Fruit fly (Drosophila melanogaster): ENCODE measurements around the gene CadN2.
A peak's percentile ranks its signal among the peaks of the same experiment; 100 is the strongest.

CadN2 gene

DNA sequence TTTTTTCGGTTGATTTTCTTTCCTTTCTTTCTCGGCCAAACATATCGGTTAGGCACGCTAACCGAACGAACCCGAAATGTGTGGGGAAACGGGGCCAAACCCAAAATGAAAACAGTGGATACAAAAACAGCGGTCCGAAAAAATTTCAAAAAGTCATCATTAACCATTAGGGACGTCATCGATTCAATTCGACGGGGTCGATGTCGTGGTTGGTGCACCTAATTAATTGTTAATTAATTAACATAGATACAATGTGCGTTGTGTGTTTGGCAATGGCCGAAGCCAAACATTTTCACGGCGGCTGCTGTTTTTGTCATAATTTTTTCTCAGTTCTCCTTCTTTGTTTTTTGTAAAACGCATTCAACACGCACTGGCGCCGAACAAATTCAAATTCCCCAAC, 106.5 kb downstream of the CadN2 start:
- no peak for TF ChIP-seq EcR (GFP tag; optimal IDR thresholded peaks at IDR 0.05)
- no peak for TF ChIP-seq Dll (optimal IDR thresholded peaks at IDR 0.05)
- no peak for TF ChIP-seq pan (optimal IDR thresholded peaks at IDR 0.05)
- TF ChIP-seq psq (optimal IDR thresholded peaks at IDR 0.05): no peak
- no peak for TF ChIP-seq usp (GFP tag; optimal IDR thresholded peaks at IDR 0.05)
- TF ChIP-seq CG8478 (optimal IDR thresholded peaks at IDR 0.05): no peak

DNA sequence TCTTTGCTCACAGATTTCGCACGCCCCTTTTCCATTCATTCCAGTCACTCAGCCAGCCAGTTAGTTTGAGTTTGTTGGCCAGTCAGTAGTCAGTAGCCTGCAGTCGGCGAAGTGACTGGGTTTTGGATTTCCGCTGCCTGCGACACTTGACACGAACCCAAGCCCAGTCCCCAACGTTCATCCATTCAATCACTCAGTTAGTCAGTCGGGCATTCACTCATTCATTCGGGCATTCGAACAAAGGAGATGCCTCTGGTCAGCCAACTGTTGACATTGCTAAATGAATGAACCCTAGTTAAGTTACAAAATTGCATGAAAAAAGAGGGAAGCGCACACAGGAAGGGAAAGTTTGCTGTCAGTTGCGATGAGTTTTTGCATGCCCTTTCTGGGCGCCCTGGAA, 111.9 kb downstream of the CadN2 start:
- TF ChIP-seq CG8478 (optimal IDR thresholded peaks at IDR 0.05): no peak
- TF ChIP-seq psq (optimal IDR thresholded peaks at IDR 0.05): no peak
- TF ChIP-seq usp (GFP tag; optimal IDR thresholded peaks at IDR 0.05): no peak
- TF ChIP-seq EcR (GFP tag; optimal IDR thresholded peaks at IDR 0.05): no peak
- TF ChIP-seq Dll (optimal IDR thresholded peaks at IDR 0.05): no peak
- no peak for TF ChIP-seq pan (optimal IDR thresholded peaks at IDR 0.05)

DNA sequence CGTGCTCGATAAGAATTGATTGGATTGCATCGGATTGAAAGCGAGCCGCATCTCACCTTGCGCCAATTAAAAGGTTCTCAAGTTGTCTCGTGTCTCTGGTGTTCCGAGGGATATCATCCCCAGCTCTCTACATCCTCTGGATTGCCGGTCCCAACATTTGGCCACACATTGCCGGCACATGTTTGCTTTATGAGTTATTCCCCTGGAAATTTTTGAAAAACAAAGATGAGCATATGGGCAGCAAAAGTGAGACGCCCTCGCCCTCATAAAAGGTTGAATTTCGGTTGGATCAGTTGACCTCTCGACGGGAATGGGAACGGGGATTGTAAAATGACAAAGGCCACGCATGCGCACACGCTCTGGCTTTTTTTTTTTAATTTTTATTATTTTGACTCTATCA, 119.5 kb downstream of the CadN2 start:
- no peak for TF ChIP-seq psq (optimal IDR thresholded peaks at IDR 0.05)
- TF ChIP-seq usp (GFP tag; optimal IDR thresholded peaks at IDR 0.05): no peak
- no peak for TF ChIP-seq CG8478 (optimal IDR thresholded peaks at IDR 0.05)
- TF ChIP-seq pan (optimal IDR thresholded peaks at IDR 0.05): no peak
- no peak for TF ChIP-seq Dll (optimal IDR thresholded peaks at IDR 0.05)
- no peak for TF ChIP-seq EcR (GFP tag; optimal IDR thresholded peaks at IDR 0.05)

dm6 chr2L:17754108-17754507, 120.9 kb downstream of the CadN2 start:
- TF ChIP-seq usp (GFP tag; optimal IDR thresholded peaks at IDR 0.05): no peak
- no peak for TF ChIP-seq psq (optimal IDR thresholded peaks at IDR 0.05)
- TF ChIP-seq CG8478 (optimal IDR thresholded peaks at IDR 0.05): no peak
- no peak for TF ChIP-seq pan (optimal IDR thresholded peaks at IDR 0.05)
- no peak for TF ChIP-seq Dll (optimal IDR thresholded peaks at IDR 0.05)
- no peak for TF ChIP-seq EcR (GFP tag; optimal IDR thresholded peaks at IDR 0.05)

dm6 chr2L:17752406-17752805, 122.6 kb downstream of the CadN2 start:
- TF ChIP-seq EcR (GFP tag; optimal IDR thresholded peaks at IDR 0.05) (no peak), pan (optimal IDR thresholded peaks at IDR 0.05) (no peak), CG8478 (optimal IDR thresholded peaks at IDR 0.05) (no peak), Dll (optimal IDR thresholded peaks at IDR 0.05) (no peak), usp (GFP tag; optimal IDR thresholded peaks at IDR 0.05) (no peak), psq (optimal IDR thresholded peaks at IDR 0.05) (no peak)

dm6 chr2L:17751220-17751619, 123.8 kb downstream of the CadN2 start:
- TF ChIP-seq Dll (optimal IDR thresholded peaks at IDR 0.05) (no peak), EcR (GFP tag; optimal IDR thresholded peaks at IDR 0.05) (no peak), psq (optimal IDR thresholded peaks at IDR 0.05) (no peak), usp (GFP tag; optimal IDR thresholded peaks at IDR 0.05) (no peak), pan (optimal IDR thresholded peaks at IDR 0.05) (no peak), CG8478 (optimal IDR thresholded peaks at IDR 0.05) (no peak)

DNA sequence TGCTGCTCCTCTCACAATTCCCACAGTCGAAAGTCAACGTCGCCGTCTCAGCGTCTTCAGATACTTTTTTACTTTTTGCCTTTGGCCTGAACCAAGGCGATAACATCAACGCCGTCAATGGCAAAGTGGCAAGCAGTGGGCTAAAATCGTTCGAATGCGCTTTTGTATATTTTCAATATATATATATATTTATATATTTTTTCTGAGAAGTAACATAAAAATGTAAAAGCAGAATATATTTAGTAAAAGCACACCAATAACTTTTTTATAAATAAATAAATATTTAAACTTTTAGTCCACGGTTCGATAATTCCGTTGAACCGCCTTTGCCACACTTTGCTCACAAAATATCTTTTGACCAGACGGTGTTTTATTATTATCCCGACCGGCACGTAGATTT, 124.9 kb downstream of the CadN2 start:
- no peak for TF ChIP-seq EcR (GFP tag; optimal IDR thresholded peaks at IDR 0.05)
- no peak for TF ChIP-seq Dll (optimal IDR thresholded peaks at IDR 0.05)
- no peak for TF ChIP-seq pan (optimal IDR thresholded peaks at IDR 0.05)
- TF ChIP-seq psq (optimal IDR thresholded peaks at IDR 0.05): no peak
- TF ChIP-seq usp (GFP tag; optimal IDR thresholded peaks at IDR 0.05): no peak
- TF ChIP-seq CG8478 (optimal IDR thresholded peaks at IDR 0.05): no peak

- no peak for TF ChIP-seq psq (optimal IDR thresholded peaks at IDR 0.05)
- TF ChIP-seq CG8478 (optimal IDR thresholded peaks at IDR 0.05): no peak
- TF ChIP-seq EcR (GFP tag; optimal IDR thresholded peaks at IDR 0.05): no peak
- no peak for TF ChIP-seq usp (GFP tag; optimal IDR thresholded peaks at IDR 0.05)
- no peak for TF ChIP-seq pan (optimal IDR thresholded peaks at IDR 0.05)
- no peak for TF ChIP-seq Dll (optimal IDR thresholded peaks at IDR 0.05)
Measured at dm6 chr2L:17748746-17749358, 126.2 kb downstream of the CadN2 start.

DNA sequence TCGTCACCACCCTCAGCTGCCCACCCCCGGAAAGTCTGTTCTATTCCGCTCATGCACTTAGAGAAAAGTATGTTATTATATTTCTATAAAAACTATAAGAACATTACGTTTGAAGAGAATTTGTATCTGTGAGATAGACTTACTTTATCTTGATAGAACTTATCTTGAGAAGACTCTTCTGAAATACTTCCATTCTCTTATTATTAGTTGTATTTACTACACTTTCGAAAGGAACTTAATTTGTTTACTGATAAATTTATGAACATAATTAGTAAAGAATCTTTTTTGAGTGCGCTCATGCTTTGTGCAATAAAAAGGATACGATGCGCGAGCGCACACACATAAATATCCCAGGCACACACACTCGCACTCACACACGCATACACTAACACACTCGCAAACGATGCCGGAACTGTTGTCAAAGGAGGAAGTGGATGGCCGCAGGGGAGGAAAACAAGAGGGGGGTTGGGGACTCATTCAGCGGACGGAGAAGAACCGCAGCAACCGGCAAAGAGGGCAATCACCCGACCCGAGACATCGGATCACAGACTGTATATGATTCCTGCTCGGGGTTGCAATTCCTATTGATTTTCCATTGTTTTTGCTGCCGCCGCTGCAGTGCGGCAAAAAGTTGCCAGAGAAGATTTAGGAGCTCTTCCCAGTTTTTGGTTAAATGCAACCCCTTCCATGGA, 127.8 kb downstream of the CadN2 start:
- no peak for TF ChIP-seq psq (optimal IDR thresholded peaks at IDR 0.05)
- peak in 1 of 2 experiments; percentile 47 for TF ChIP-seq EcR (GFP tag; optimal IDR thresholded peaks at IDR 0.05)
- no peak for TF ChIP-seq pan (optimal IDR thresholded peaks at IDR 0.05)
- TF ChIP-seq CG8478 (optimal IDR thresholded peaks at IDR 0.05): no peak
- no peak for TF ChIP-seq usp (GFP tag; optimal IDR thresholded peaks at IDR 0.05)
- no peak for TF ChIP-seq Dll (optimal IDR thresholded peaks at IDR 0.05)

dm6 chr2L:17745472-17745871, 129.6 kb downstream of the CadN2 start:
- TF ChIP-seq usp (GFP tag; optimal IDR thresholded peaks at IDR 0.05): no peak
- TF ChIP-seq psq (optimal IDR thresholded peaks at IDR 0.05): no peak
- TF ChIP-seq CG8478 (optimal IDR thresholded peaks at IDR 0.05): no peak
- no peak for TF ChIP-seq EcR (GFP tag; optimal IDR thresholded peaks at IDR 0.05)
- TF ChIP-seq Dll (optimal IDR thresholded peaks at IDR 0.05): no peak
- no peak for TF ChIP-seq pan (optimal IDR thresholded peaks at IDR 0.05)

DNA sequence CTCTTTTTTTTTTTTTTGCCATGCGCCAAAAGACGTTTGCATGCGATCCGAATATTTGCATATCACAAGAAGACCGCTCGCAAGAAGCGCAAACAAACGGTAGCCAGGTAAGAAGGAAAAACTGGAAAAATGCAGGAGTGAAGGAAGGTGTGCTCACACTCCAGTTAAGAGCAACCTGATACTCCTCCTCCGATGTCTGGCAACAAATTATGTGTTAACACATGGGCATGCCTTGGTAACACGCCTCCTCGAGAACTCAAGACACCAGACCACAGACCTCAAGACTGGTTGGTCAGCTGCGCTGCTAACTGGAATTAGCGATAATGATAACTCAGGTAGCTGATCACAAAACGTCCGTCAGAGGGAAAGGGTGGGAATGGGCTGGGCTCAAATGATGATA, 131.3 kb downstream of the CadN2 start:
- TF ChIP-seq usp (GFP tag; optimal IDR thresholded peaks at IDR 0.05) (no peak), pan (optimal IDR thresholded peaks at IDR 0.05) (no peak), EcR (GFP tag; optimal IDR thresholded peaks at IDR 0.05) (no peak), CG8478 (optimal IDR thresholded peaks at IDR 0.05) (no peak), Dll (optimal IDR thresholded peaks at IDR 0.05) (no peak), psq (optimal IDR thresholded peaks at IDR 0.05) (no peak)

dm6 chr2L:17741527-17741926, 133.5 kb downstream of the CadN2 start:
- TF ChIP-seq pan (optimal IDR thresholded peaks at IDR 0.05) (no peak), EcR (GFP tag; optimal IDR thresholded peaks at IDR 0.05) (no peak)
